Fruit fly (Drosophila melanogaster) whole organism, embryonic: ENCODE data around the gene CG1233.

Experiments used
- CG10979 ChIP-seq: fragments of 200-800 bp; sonication (Bioruptor generic); optimal IDR thresholded peaks from 2 replicates; lab custom pipeline; 2018; ENCODE audit warnings: missing biosample characterization, mild to moderate bottlenecking, missing genetic modification characterization, moderate library complexity
- CG11695 ChIP-seq: fragments of 200-800 bp; sonication (Bioruptor generic); IDR thresholded peaks from 3 replicates; pipeline ENCODE4 v1.3.6; 2022; ENCODE audit warnings: missing biosample characterization, missing genetic modification characterization
- CG12071 ChIP-seq: fragments of 200-800 bp; sonication (Bioruptor generic); optimal IDR thresholded peaks from 3 replicates; lab custom pipeline; 2018; ENCODE audit warnings: missing biosample characterization, mild to moderate bottlenecking, missing genetic modification characterization
- CG13424 ChIP-seq: fragments of 200-800 bp; sonication (Bioruptor generic); optimal IDR thresholded peaks from 2 replicates; lab custom pipeline; 2019; ENCODE audit warnings: missing biosample characterization, mild to moderate bottlenecking, missing genetic modification characterization, moderate library complexity
- CG14710 ChIP-seq: fragments of 200-800 bp; sonication (Bioruptor generic); optimal IDR thresholded peaks from 3 replicates; lab custom pipeline; 2019; ENCODE audit warnings: missing biosample characterization, mild to moderate bottlenecking, missing genetic modification characterization, moderate library complexity
- CG15073 ChIP-seq: fragments of 200-800 bp; sonication (Bioruptor generic); optimal IDR thresholded peaks from 2 replicates; lab custom pipeline; 2016; ENCODE audit warnings: missing biosample characterization, missing genetic modification characterization
- CG15479 ChIP-seq: fragments of 200-800 bp; sonication (Bioruptor generic); optimal IDR thresholded peaks from 3 replicates; lab custom pipeline; 2019; ENCODE audit warnings: missing biosample characterization, mild to moderate bottlenecking, missing genetic modification characterization, moderate library complexity
- CG15696 ChIP-seq: fragments of 200-800 bp; sonication (Bioruptor generic); optimal IDR thresholded peaks from 2 replicates; lab custom pipeline; 2019; ENCODE audit warnings: missing biosample characterization, mild to moderate bottlenecking, missing genetic modification characterization, moderate library complexity
- CG1602 ChIP-seq: fragments of 200-800 bp; sonication (Bioruptor generic); optimal IDR thresholded peaks from 3 replicates; lab custom pipeline; 2016; ENCODE audit warnings: missing biosample characterization, missing genetic modification characterization
- CG1603 ChIP-seq: fragments of 200-800 bp; sonication (Bioruptor generic); optimal IDR thresholded peaks from 2 replicates; lab custom pipeline; 2019; ENCODE audit warnings: missing biosample characterization, mild to moderate bottlenecking, missing genetic modification characterization, moderate library complexity
- CG2889 ChIP-seq: fragments of 200-800 bp; sonication (Bioruptor generic); IDR thresholded peaks from 3 replicates; pipeline ENCODE4 v1.3.6; 2022; ENCODE audit warnings: missing biosample characterization, missing genetic modification characterization
- CG3065 ChIP-seq: fragments of 200-800 bp; sonication (Bioruptor generic); optimal IDR thresholded peaks from 2 replicates; lab custom pipeline; 2016; ENCODE audit warnings: missing biosample characterization, missing genetic modification characterization
- CG31388 ChIP-seq: fragments of 200-800 bp; sonication (Bioruptor generic); optimal IDR thresholded peaks from 2 replicates; lab custom pipeline; 2016; ENCODE audit warnings: missing biosample characterization, missing genetic modification characterization
- CG31441 ChIP-seq: fragments of 200-800 bp; sonication (Bioruptor generic); IDR thresholded peaks from 2 replicates; pipeline ENCODE4 v1.3.6; 2022; ENCODE audit warnings: missing biosample characterization, missing genetic modification characterization
- CG5245 ChIP-seq: fragments of 200-800 bp; sonication (Bioruptor generic); optimal IDR thresholded peaks from 3 replicates; lab custom pipeline; 2016; ENCODE audit warnings: missing biosample characterization, missing genetic modification characterization
- CG5953 ChIP-seq: fragments of 200-800 bp; sonication (Bioruptor generic); IDR thresholded peaks from 2 replicates; pipeline ENCODE4 v1.3.6; 2022; ENCODE audit warnings: missing biosample characterization, missing genetic modification characterization
- CG6254 ChIP-seq: fragments of 200-800 bp; sonication (Bioruptor generic); optimal IDR thresholded peaks from 3 replicates; lab custom pipeline; 2017; ENCODE audit warnings: mild to moderate bottlenecking, missing biosample characterization, missing genetic modification reagents, missing genetic modification characterization
- CG6654 ChIP-seq: fragments of 200-800 bp; sonication (Bioruptor generic); optimal IDR thresholded peaks from 2 replicates; lab custom pipeline; 2017; ENCODE audit warnings: missing biosample characterization, mild to moderate bottlenecking, missing genetic modification characterization
- CG8359 ChIP-seq: fragments of 200-800 bp; sonication (Bioruptor generic); optimal IDR thresholded peaks from 2 replicates; lab custom pipeline; 2017; ENCODE audit warnings: missing biosample characterization, mild to moderate bottlenecking, missing genetic modification characterization, borderline replicate concordance
- CG8944 ChIP-seq: fragments of 200-800 bp; sonication (Bioruptor generic); optimal IDR thresholded peaks from 3 replicates; lab custom pipeline; 2016; ENCODE audit warnings: missing biosample characterization, missing genetic modification characterization
- CG9215 ChIP-seq: fragments of 200-800 bp; sonication (Bioruptor generic); IDR thresholded peaks from 2 replicates; pipeline ENCODE4 v1.3.6; 2022; ENCODE audit warnings: missing biosample characterization, missing genetic modification characterization
- CTCF ChIP-seq: fragments of 200-800 bp; sonication (Bioruptor generic); optimal IDR thresholded peaks from 2 replicates; lab custom pipeline; 2017; ENCODE audit warnings: missing biosample characterization, mild to moderate bottlenecking, missing genetic modification characterization, moderate library complexity
- Chrac-16 ChIP-seq: fragments of 200-800 bp; sonication (Bioruptor generic); optimal IDR thresholded peaks from 3 replicates; lab custom pipeline; 2016; ENCODE audit warnings: missing biosample characterization, missing genetic modification characterization
- Fer3 ChIP-seq: fragments of 200-800 bp; sonication (Bioruptor generic); optimal IDR thresholded peaks from 2 replicates; lab custom pipeline; 2018; ENCODE audit warnings: missing biosample characterization, mild to moderate bottlenecking, missing genetic modification characterization, moderate library complexity
- HHEX ChIP-seq: fragments of 200-800 bp; sonication (Bioruptor generic); optimal IDR thresholded peaks from 3 replicates; lab custom pipeline; 2017; ENCODE audit warnings: missing biosample characterization, mild to moderate bottlenecking, missing genetic modification characterization, missing genetic modification reagents
- Hr3 ChIP-seq: fragments of 200-800 bp; sonication (Bioruptor generic); optimal IDR thresholded peaks from 3 replicates; lab custom pipeline; 2016; ENCODE audit warnings: missing biosample characterization, missing genetic modification characterization
- Pdp1 ChIP-seq, 2 experiments: fragments of 200-800 bp; sonication (Bioruptor generic); optimal IDR thresholded peaks; 3 replicates each; lab custom pipeline; 2016; ENCODE audit warnings: missing biosample characterization in 2 of 2, missing genetic modification characterization in 2 of 2, mild to moderate bottlenecking in 1 of 2, moderate library complexity in 1 of 2
- Rx ChIP-seq: fragments of 200-800 bp; sonication (Bioruptor generic); IDR thresholded peaks from 2 replicates; pipeline ENCODE4 v1.3.6; 2022; ENCODE audit warnings: missing biosample characterization, missing genetic modification characterization
- Sox100B ChIP-seq: fragments of 200-800 bp; sonication (Bioruptor generic); optimal IDR thresholded peaks from 3 replicates; lab custom pipeline; 2018; ENCODE audit warnings: missing biosample characterization, mild to moderate bottlenecking, missing genetic modification characterization
- Ssrp ChIP-seq: fragments of 200-800 bp; sonication (Bioruptor generic); optimal IDR thresholded peaks from 2 replicates; lab custom pipeline; 2018; ENCODE audit warnings: missing biosample characterization, mild to moderate bottlenecking, missing genetic modification characterization, moderate library complexity
- Usf ChIP-seq: fragments of 200-800 bp; sonication (Bioruptor generic); optimal IDR thresholded peaks from 2 replicates; lab custom pipeline; 2017; ENCODE audit warnings: missing genotype, missing biosample characterization, missing genetic modification characterization
- bbx ChIP-seq: fragments of 200-800 bp; sonication (Bioruptor generic); IDR thresholded peaks from 2 replicates; pipeline ENCODE4 v1.3.6; 2022; ENCODE audit warnings: missing biosample characterization, missing genetic modification characterization; ENCODE audit not compliant: partially characterized antibody
- bcd ChIP-seq: fragments of 200-800 bp; sonication (Bioruptor generic); optimal IDR thresholded peaks from 2 replicates; lab custom pipeline; 2017; ENCODE audit warnings: missing biosample characterization, mild to moderate bottlenecking, missing genetic modification characterization
- cg ChIP-seq: fragments of 200-800 bp; sonication (Bioruptor generic); optimal IDR thresholded peaks from 3 replicates; lab custom pipeline; 2019; ENCODE audit warnings: missing biosample characterization, mild to moderate bottlenecking, missing genetic modification characterization, moderate library complexity
- chif ChIP-seq, 2 experiments: fragments of 200-800 bp; sonication (Bioruptor generic); optimal IDR thresholded peaks; 3 replicates each; lab custom pipeline; 2016; ENCODE audit warnings: missing biosample characterization in 2 of 2, missing genetic modification characterization in 2 of 2
- ewg ChIP-seq: fragments of 200-800 bp; sonication (Bioruptor generic); optimal IDR thresholded peaks from 3 replicates; lab custom pipeline; 2017; ENCODE audit warnings: mild to moderate bottlenecking, missing biosample characterization, missing genetic modification reagents, missing genetic modification characterization
- fd102C ChIP-seq: fragments of 200-800 bp; sonication (Bioruptor generic); optimal IDR thresholded peaks from 2 replicates; lab custom pipeline; 2018; ENCODE audit warnings: missing biosample characterization, mild to moderate bottlenecking, missing genetic modification characterization, moderate library complexity
- fd64A ChIP-seq: fragments of 200-800 bp; sonication (Bioruptor generic); optimal IDR thresholded peaks from 3 replicates; lab custom pipeline; 2018; ENCODE audit warnings: missing biosample characterization, mild to moderate bottlenecking, missing genetic modification characterization
- gem ChIP-seq: fragments of 200-800 bp; sonication (Bioruptor generic); optimal IDR thresholded peaks from 2 replicates; lab custom pipeline; 2019; ENCODE audit warnings: missing biosample characterization, mild to moderate bottlenecking, missing genetic modification characterization, moderate library complexity
- grau ChIP-seq: fragments of 200-800 bp; optimal IDR thresholded peaks from 3 replicates; lab custom pipeline; 2019; ENCODE audit warnings: missing biosample characterization, mild to moderate bottlenecking, missing genetic modification characterization, moderate library complexity
- gsb ChIP-seq: fragments of 200-800 bp; sonication (Bioruptor generic); IDR thresholded peaks from 2 replicates; pipeline ENCODE4 v1.3.6; 2022; ENCODE audit warnings: missing biosample characterization, missing genetic modification characterization
- otp ChIP-seq: fragments of 200-800 bp; sonication (Bioruptor generic); IDR thresholded peaks from 3 replicates; pipeline ENCODE4, ENCODE4 v1.3.6; 2022; ENCODE audit warnings: missing biosample characterization, missing genetic modification characterization
- sd ChIP-seq: fragments of 200-800 bp; sonication (Bioruptor generic); optimal IDR thresholded peaks from 3 replicates; lab custom pipeline; 2018; ENCODE audit warnings: missing biosample characterization, mild to moderate bottlenecking, missing genetic modification characterization, moderate library complexity
- sisA ChIP-seq: fragments of 200-800 bp; sonication (Bioruptor generic); IDR thresholded peaks from 2 replicates; pipeline ENCODE4 v1.3.6; 2022; ENCODE audit warnings: missing biosample characterization, missing genetic modification characterization
- tgo ChIP-seq: fragments of 200-800 bp; sonication (Bioruptor generic); IDR thresholded peaks from 3 replicates; pipeline ENCODE4 v1.3.6; 2022; ENCODE audit warnings: missing biosample characterization, missing genetic modification characterization
- tll ChIP-seq, 2 experiments: fragments of 200-800 bp in 1 of 2; fragments of >200 bp in 1 of 2; sonication (Bioruptor generic) in 1 of 2; optimal IDR thresholded peaks; 2 replicates each; lab custom pipeline; 2017 to 2019; ENCODE audit warnings: missing biosample characterization in 2 of 2, missing genetic modification characterization in 2 of 2, mild to moderate bottlenecking in 1 of 2, moderate library complexity in 1 of 2
- trem ChIP-seq: fragments of 200-800 bp; optimal IDR thresholded peaks from 3 replicates; lab custom pipeline; 2019; ENCODE audit warnings: missing biosample characterization, mild to moderate bottlenecking, missing genetic modification characterization, moderate library complexity
- tx ChIP-seq: fragments of 200-800 bp; sonication (Bioruptor generic); optimal IDR thresholded peaks from 2 replicates; lab custom pipeline; 2016; ENCODE audit warnings: missing biosample characterization, missing genetic modification characterization
- vnd ChIP-seq: fragments of 200-800 bp; sonication (Bioruptor generic); IDR thresholded peaks from 3 replicates; pipeline ENCODE4 v1.3.6; 2022; ENCODE audit warnings: missing biosample characterization, missing genetic modification characterization; ENCODE audit not compliant: partially characterized antibody
- zfh1 ChIP-seq: fragments of 200-800 bp; sonication (Bioruptor generic); IDR thresholded peaks from 3 replicates; pipeline ENCODE4 v1.3.6; 2022; ENCODE audit warnings: missing biosample characterization, missing genetic modification characterization

Gene CG1233

DNA sequence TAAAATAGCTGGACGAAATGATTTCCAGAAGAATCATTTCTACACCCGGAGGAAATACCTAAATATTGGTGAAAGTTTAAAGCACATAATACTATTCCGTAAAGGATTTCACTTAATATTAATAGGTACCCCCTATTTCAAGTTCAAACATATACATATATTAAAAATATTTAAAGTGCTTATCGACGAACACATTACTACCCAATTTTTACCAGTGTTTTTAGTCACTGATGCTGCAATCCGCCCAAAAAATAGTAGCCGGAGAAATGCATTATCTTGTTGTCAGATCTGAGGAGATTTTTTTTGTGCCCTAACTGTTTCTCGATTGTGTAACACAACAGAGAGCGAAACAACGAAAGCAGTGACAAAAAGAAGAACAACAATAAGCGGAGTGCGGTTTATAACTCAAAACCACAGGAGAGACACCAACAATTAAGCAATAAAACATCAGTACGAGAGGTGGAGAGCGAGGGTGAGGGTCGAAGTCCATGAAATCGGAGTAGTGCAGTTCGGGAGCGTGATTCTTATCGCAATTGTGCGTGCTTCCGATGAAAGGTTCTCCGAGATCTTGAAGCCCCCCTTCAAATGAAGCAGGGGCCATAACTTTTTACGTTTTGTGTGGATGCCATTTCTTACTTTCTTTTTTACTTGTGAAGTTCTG is 19.7 kb downstream of the CG1233 start (continued):
- TF ChIP-seq gsb (GFP tag; lab: Robert Waterston, UW) (no peak), ewg (GFP tag; lab: Kevin White, UChicago) (no peak), CG1603 (tag; lab: Kevin White, UChicago) (peak; percentile 52), CG9215 (GFP tag; lab: Robert Waterston, UW) (no peak), cg (no peak), sd (no peak), Chrac-16 (GFP tag; lab: Kevin White, UChicago) (peak; percentile 17), CG13424 (tag; lab: Kevin White, UChicago) (no peak), CG8944 (GFP tag; lab: Kevin White, UChicago) (no peak), tgo (GFP tag; lab: Robert Waterston, UW) (no peak), CG31441 (GFP tag; lab: Robert Waterston, UW) (0 out of 2 replicates have a peak, but pooled peaks have one; percentile 44), CG8359 (GFP tag; lab: Kevin White, UChicago) (peak; percentile 0), CG2889 (GFP tag; lab: Robert Waterston, UW) (no peak), Fer3 (tag; lab: Kevin White, UChicago) (no peak), gem (tag; lab: Kevin White, UChicago) (peak; percentile 65), CG3065 (no peak), CG14710 (tag; lab: Kevin White, UChicago) (peak; percentile 63), fd64A (GFP tag; lab: Kevin White, UChicago) (no peak), bcd (GFP tag; lab: Kevin White, UChicago) (no peak), CG5953 (no peak), Hr3 (GFP tag; lab: Kevin White, UChicago) (no peak), otp (no peak), tll (GFP tag; optimal IDR thresholded peaks at IDR 0.05; lab: Kevin White, UChicago) (no peak), grau (peak; percentile 21), CTCF (GFP tag; lab: Kevin White, UChicago) (no peak), chif (GFP tag; optimal IDR thresholded peaks at IDR 0.05; lab: Kevin White, UChicago) (peak in 1 of 2 experiments; percentile 23), Usf (GFP tag; lab: Kevin White, UChicago) (no peak), CG12071 (GFP tag; lab: Kevin White, UChicago) (no peak), tx (GFP tag; lab: Kevin White, UChicago) (no peak), vnd (GFP tag; lab: Robert Waterston, UW) (no peak), CG1602 (GFP tag; lab: Kevin White, UChicago) (peak; percentile 21), CG15696 (tag; lab: Kevin White, UChicago) (peak; percentile 64), CG31388 (GFP tag; lab: Kevin White, UChicago) (no peak), CG15479 (GFP tag; lab: Kevin White, UChicago) (peak; percentile 68), HHEX (GFP tag; lab: Kevin White, UChicago) (no peak), Rx (GFP tag; lab: Robert Waterston, UW) (no peak), CG15073 (GFP tag; lab: Kevin White, UChicago) (no peak), CG5245 (no peak), CG11695 (GFP tag; lab: Robert Waterston, UW) (no peak), zfh1 (GFP tag; lab: Robert Waterston, UW) (peak; percentile 46; the same call in 2 of the 3 replicates), Sox100B (no peak), CG10979 (peak; percentile 74), trem (tag; lab: Kevin White, UChicago) (peak; percentile 46), sisA (GFP tag; lab: Robert Waterston, UW) (no peak), bbx (GFP tag; lab: Robert Waterston, UW) (no peak), fd102C (GFP tag; lab: Kevin White, UChicago) (peak; percentile 39), Ssrp (tag; lab: Kevin White, UChicago) (peak; percentile 25), CG6654 (GFP tag; lab: Kevin White, UChicago) (no peak), CG6254 (GFP tag; lab: Kevin White, UChicago) (peak; percentile 1), Pdp1 (GFP tag; optimal IDR thresholded peaks at IDR 0.05; lab: Kevin White, UChicago) (peak in 1 of 2 experiments; percentile 74)
